Fruit fly (Drosophila melanogaster) whole organism, embryonic: ENCODE results near the gene ago.

Experiments
- ATbp ChIP-seq: fragments of 200-800 bp; sonication (Bioruptor generic); optimal IDR thresholded peaks from 2 replicates; lab custom pipeline; 2017; ENCODE audit warnings: missing biosample characterization, mild to moderate bottlenecking, missing genetic modification characterization, missing genetic modification reagents
- Abd-B ChIP-seq: fragments of 200-800 bp; sonication (Bioruptor generic); optimal IDR thresholded peaks from 2 replicates; lab custom pipeline; 2018; ENCODE audit warnings: missing biosample characterization, mild to moderate bottlenecking, missing genetic modification characterization, moderate library complexity
- Blimp-1 ChIP-seq: fragments of 200-800 bp; sonication (Bioruptor generic); optimal IDR thresholded peaks from 3 replicates; lab custom pipeline; 2018; ENCODE audit warnings: missing biosample characterization, missing genetic modification characterization, mild to moderate bottlenecking, moderate library complexity, missing genetic modification reagents
- Bteb2 ChIP-seq: fragments of 200-800 bp; sonication (Bioruptor generic); optimal IDR thresholded peaks from 2 replicates; lab custom pipeline; 2016; ENCODE audit warnings: missing biosample characterization, missing genetic modification characterization
- CG11247 ChIP-seq: fragments of 200-800 bp; sonication (Bioruptor generic); IDR thresholded peaks from 2 replicates; pipeline ENCODE4 v1.3.6; 2022; ENCODE audit warnings: missing biosample characterization, missing genetic modification characterization
- CG1233 ChIP-seq: fragments of 200-800 bp; sonication (Bioruptor generic); optimal IDR thresholded peaks from 4 replicates; lab custom pipeline; 2018; ENCODE audit warnings: missing biosample characterization, mild to moderate bottlenecking, missing genetic modification characterization
- CG12769 ChIP-seq: fragments of 200-800 bp; sonication (Bioruptor generic); optimal IDR thresholded peaks from 2 replicates; lab custom pipeline; 2019; ENCODE audit warnings: missing biosample characterization, mild to moderate bottlenecking, missing genetic modification characterization, moderate library complexity
- CG1602 ChIP-seq: fragments of 200-800 bp; sonication (Bioruptor generic); optimal IDR thresholded peaks from 3 replicates; lab custom pipeline; 2016; ENCODE audit warnings: missing biosample characterization, missing genetic modification characterization
- CG17361 ChIP-seq: fragments of 200-800 bp; sonication (Bioruptor generic); IDR thresholded peaks from 3 replicates; pipeline ENCODE4 v1.3.6; 2022; ENCODE audit warnings: missing biosample characterization, missing genetic modification characterization
- CG17568 ChIP-seq: fragments of 200-800 bp; sonication (Bioruptor generic); optimal IDR thresholded peaks from 2 replicates; lab custom pipeline; 2018; ENCODE audit warnings: missing biosample characterization, mild to moderate bottlenecking, missing genetic modification characterization, moderate library complexity
- CG17612 ChIP-seq: fragments of 200-800 bp; sonication (Bioruptor generic); IDR thresholded peaks from 2 replicates; pipeline ENCODE4 v1.3.6; 2022; ENCODE audit warnings: missing biosample characterization, missing genetic modification characterization
- CG1832 ChIP-seq: fragments of 200-800 bp; sonication (Bioruptor generic); optimal IDR thresholded peaks from 2 replicates; lab custom pipeline; 2017; ENCODE audit warnings: missing biosample characterization, mild to moderate bottlenecking, missing genetic modification characterization, inconsistent platforms
- CG18476 ChIP-seq: fragments of 200-800 bp; sonication (Bioruptor generic); optimal IDR thresholded peaks from 2 replicates; lab custom pipeline; 2016; ENCODE audit warnings: missing biosample characterization, mild to moderate bottlenecking, missing genetic modification characterization
- CG30431 ChIP-seq: fragments of 200-800 bp; sonication (Bioruptor generic); optimal IDR thresholded peaks from 2 replicates; lab custom pipeline; 2017; ENCODE audit warnings: missing biosample characterization, missing genetic modification characterization
- CG3995 ChIP-seq: fragments of 200-800 bp; sonication (Bioruptor generic); optimal IDR thresholded peaks from 3 replicates; lab custom pipeline; 2016; ENCODE audit warnings: missing biosample characterization, missing genetic modification characterization
- CG4707 ChIP-seq: fragments of 200-800 bp; sonication (Bioruptor generic); optimal IDR thresholded peaks from 2 replicates; lab custom pipeline; 2018; ENCODE audit warnings: missing biosample characterization, mild to moderate bottlenecking, missing genetic modification characterization, moderate library complexity
- CG6683 ChIP-seq: fragments of 200-800 bp; sonication (Bioruptor generic); optimal IDR thresholded peaks from 2 replicates; lab custom pipeline; 2017; ENCODE audit warnings: missing biosample characterization, mild to moderate bottlenecking, missing genetic modification characterization, missing genetic modification reagents
- CG7271 ChIP-seq: fragments of 200-800 bp; sonication (Bioruptor generic); optimal IDR thresholded peaks from 2 replicates; lab custom pipeline; 2018; ENCODE audit warnings: missing biosample characterization, mild to moderate bottlenecking, missing genetic modification characterization, moderate library complexity
- CG7987 ChIP-seq: fragments of 200-800 bp; sonication (Bioruptor generic); optimal IDR thresholded peaks from 2 replicates; lab custom pipeline; 2018; ENCODE audit warnings: missing biosample characterization, mild to moderate bottlenecking, missing genetic modification characterization, moderate library complexity
- CG8924 ChIP-seq: fragments of 200-800 bp; optimal IDR thresholded peaks from 3 replicates; lab custom pipeline; 2019; ENCODE audit warnings: missing biosample characterization, mild to moderate bottlenecking, missing genetic modification characterization, moderate library complexity
- Dref ChIP-seq: fragments of 200-800 bp; sonication (Bioruptor generic); IDR thresholded peaks from 2 replicates; pipeline ENCODE4 v1.3.6; 2022; ENCODE audit warnings: missing biosample characterization, missing genetic modification characterization
- Drgx ChIP-seq: fragments of 200-800 bp; sonication (Bioruptor generic); IDR thresholded peaks from 2 replicates; pipeline ENCODE4 v1.3.6; 2022; ENCODE audit warnings: missing biosample characterization, missing genetic modification characterization
- MTF-1 ChIP-seq: fragments of 200-800 bp; sonication (Bioruptor generic); optimal IDR thresholded peaks from 2 replicates; lab custom pipeline; 2018; ENCODE audit warnings: missing biosample characterization, mild to moderate bottlenecking, missing genetic modification characterization, borderline replicate concordance
- Mes4 ChIP-seq: fragments of 200-800 bp; sonication (Bioruptor generic); optimal IDR thresholded peaks from 2 replicates; lab custom pipeline; 2016; ENCODE audit warnings: missing biosample characterization, missing genetic modification characterization
- NK7.1 ChIP-seq: fragments of 200-800 bp; sonication (Bioruptor generic); optimal IDR thresholded peaks from 3 replicates; lab custom pipeline; 2016; ENCODE audit warnings: missing biosample characterization, missing genetic modification characterization
- Sry-δ ChIP-seq: fragments of 200-800 bp; sonication (Bioruptor generic); optimal IDR thresholded peaks from 2 replicates; lab custom pipeline; 2016; ENCODE audit warnings: missing biosample characterization, missing genetic modification characterization
- Stat92E ChIP-seq, 3 experiments: fragments of >200 bp in 2 of 3; fragments of 200-800 bp in 1 of 3; sonication (Bioruptor generic) in 1 of 3; optimal IDR thresholded peaks; 2 replicates each; lab custom pipeline; 2017 to 2019; ENCODE audit warnings: missing biosample characterization in 3 of 3, missing genetic modification characterization in 3 of 3, mild to moderate bottlenecking in 1 of 3, moderate library complexity in 1 of 3
- ara ChIP-seq: fragments of 200-800 bp; sonication (Bioruptor generic); IDR thresholded peaks from 2 replicates; pipeline ENCODE4 v1.3.6; 2022; ENCODE audit warnings: missing biosample characterization, missing genetic modification characterization
- bowl ChIP-seq: fragments of 200-800 bp; sonication (Bioruptor generic); IDR thresholded peaks from 2 replicates; pipeline ENCODE4 v1.3.6; 2022; ENCODE audit warnings: missing biosample characterization, missing genetic modification characterization
- dmrt99B ChIP-seq: fragments of 200-800 bp; sonication (Bioruptor generic); optimal IDR thresholded peaks from 2 replicates; lab custom pipeline; 2018; ENCODE audit warnings: missing biosample characterization, mild to moderate bottlenecking, missing genetic modification characterization, moderate library complexity
- exex ChIP-seq: fragments of 200-800 bp; sonication (Bioruptor generic); optimal IDR thresholded peaks from 4 replicates; lab custom pipeline; 2018; ENCODE audit warnings: missing biosample characterization, mild to moderate bottlenecking, missing genetic modification characterization, moderate library complexity
- fd3F ChIP-seq: fragments of 200-800 bp; sonication (Bioruptor generic); optimal IDR thresholded peaks from 2 replicates; lab custom pipeline; 2018; ENCODE audit warnings: missing biosample characterization, mild to moderate bottlenecking, missing genetic modification characterization, moderate library complexity
- fd96Cb ChIP-seq: fragments of 200-800 bp; sonication (Bioruptor generic); optimal IDR thresholded peaks from 2 replicates; lab custom pipeline; 2018; ENCODE audit warnings: missing biosample characterization, mild to moderate bottlenecking, missing genetic modification characterization, moderate library complexity
- hbn ChIP-seq: fragments of 200-800 bp; sonication (Bioruptor generic); IDR thresholded peaks from 2 replicates; pipeline ENCODE4 v1.3.6; 2022; ENCODE audit warnings: missing biosample characterization, missing genetic modification characterization; ENCODE audit not compliant: partially characterized antibody
- jing ChIP-seq: fragments of 200-800 bp; sonication (Bioruptor generic); optimal IDR thresholded peaks from 2 replicates; lab custom pipeline; 2018; ENCODE audit warnings: missing biosample characterization, mild to moderate bottlenecking, missing genetic modification characterization
- knrl ChIP-seq: fragments of 200-800 bp; sonication (Bioruptor generic); IDR thresholded peaks from 3 replicates; pipeline ENCODE4 v1.3.6; 2022; ENCODE audit warnings: missing biosample characterization, missing genetic modification characterization; ENCODE audit not compliant: partially characterized antibody
- mirr ChIP-seq: fragments of 200-800 bp; sonication (Bioruptor generic); optimal IDR thresholded peaks from 3 replicates; lab custom pipeline; 2018; ENCODE audit warnings: missing biosample characterization, mild to moderate bottlenecking, missing genetic modification characterization
- org-1 ChIP-seq: fragments of 200-800 bp; sonication (Bioruptor generic); optimal IDR thresholded peaks from 2 replicates; lab custom pipeline; 2017; ENCODE audit warnings: missing biosample characterization, missing genetic modification characterization
- prd ChIP-seq, 3 experiments: fragments of >200 bp in 2 of 3; fragments of 200-800 bp in 1 of 3; sonication (Bioruptor generic) in 1 of 3; optimal IDR thresholded peaks in 2 of 3; IDR thresholded peaks in 1 of 3; 2 replicates in 2 of 3; 3 replicates in 1 of 3; pipeline versions ENCODE4 v1.3.6 to Lab custom; 2017 to 2022; ENCODE audit warnings: missing biosample characterization in 1 of 3, missing genetic modification characterization in 1 of 3
- pros ChIP-seq: fragments of 200-800 bp; sonication (Bioruptor generic); optimal IDR thresholded peaks from 3 replicates; lab custom pipeline; 2019; ENCODE audit warnings: missing biosample characterization, mild to moderate bottlenecking, missing genetic modification characterization, moderate library complexity
- seq ChIP-seq: fragments of 200-800 bp; sonication (Bioruptor generic); IDR thresholded peaks from 2 replicates; pipeline ENCODE4 v1.3.6; 2022; ENCODE audit warnings: missing biosample characterization, missing genetic modification characterization
- trem ChIP-seq: fragments of 200-800 bp; optimal IDR thresholded peaks from 3 replicates; lab custom pipeline; 2019; ENCODE audit warnings: missing biosample characterization, mild to moderate bottlenecking, missing genetic modification characterization, moderate library complexity
- tup ChIP-seq: fragments of 200-800 bp; sonication (Bioruptor generic); optimal IDR thresholded peaks from 2 replicates; lab custom pipeline; 2016; ENCODE audit warnings: missing biosample characterization, mild to moderate bottlenecking, missing genetic modification characterization, moderate library complexity
- unc-4 ChIP-seq: fragments of 200-800 bp; sonication (Bioruptor generic); IDR thresholded peaks from 2 replicates; pipeline ENCODE4 v1.3.6; 2022; ENCODE audit warnings: missing biosample characterization, missing genetic modification characterization; ENCODE audit not compliant: partially characterized antibody
- vvl ChIP-seq: fragments of 200-800 bp; sonication (Bioruptor generic); IDR thresholded peaks from 2 replicates; pipeline ENCODE4 v1.3.6; 2022; ENCODE audit warnings: missing biosample characterization, missing genetic modification characterization
- wdn ChIP-seq: fragments of 200-800 bp; sonication (Bioruptor generic); IDR thresholded peaks from 2 replicates; pipeline ENCODE4 v1.3.6; 2022; ENCODE audit warnings: missing biosample characterization, missing genetic modification characterization

The ago gene

dm6 chr3L:4239442-4240322 is 14.4 kb downstream of the ago start, which contains the start of gene Sqor (continued):
- peak; percentile 90 for TF ChIP-seq CG8924
- TF ChIP-seq CG18476 (GFP tag; lab: Kevin White, UChicago), result peak; percentile 66
- TF ChIP-seq Dref (GFP tag; lab: Robert Waterston, UW), result no peak; the same call in 1 of the 2 replicates
- peak; percentile 70 for TF ChIP-seq wdn
- peak; percentile 60 for TF ChIP-seq CG6683 (GFP tag; lab: Kevin White, UChicago)
- peak; percentile 90 for TF ChIP-seq Abd-B (GFP tag; lab: Kevin White, UChicago)
- peak; percentile 85 for TF ChIP-seq Bteb2 (GFP tag; lab: Kevin White, UChicago)
- peak; percentile 85 for TF ChIP-seq org-1 (GFP tag; lab: Kevin White, UChicago)
- peak; percentile 71 for TF ChIP-seq Mes4 (GFP tag; lab: Kevin White, UChicago)
- peak; percentile 74 for TF ChIP-seq CG11247 (GFP tag; lab: Robert Waterston, UW)
- peak; percentile 88 for TF ChIP-seq dmrt99B
- TF ChIP-seq CG1233 (GFP tag; lab: Kevin White, UChicago), result peak; percentile 83
- TF ChIP-seq fd96Cb (tag; lab: Kevin White, UChicago), result peak; percentile 73
- TF ChIP-seq CG17361 (GFP tag; lab: Robert Waterston, UW), result peak; percentile 95
- TF ChIP-seq tup (GFP tag; lab: Kevin White, UChicago), result peak; percentile 76
- no peak for TF ChIP-seq mirr (GFP tag; lab: Kevin White, UChicago)
- TF ChIP-seq prd (optimal IDR thresholded peaks at IDR 0.05; lab: Kevin White, UChicago), result no peak
- peak; percentile 73 for TF ChIP-seq prd (GFP tag; IDR thresholded peaks at IDR 0.05; lab: Robert Waterston, UW)
- peak; percentile 67 for TF ChIP-seq ara (GFP tag; lab: Robert Waterston, UW)
- peak; percentile 75 for TF ChIP-seq jing (GFP tag; lab: Kevin White, UChicago)
- peak; percentile 63 for TF ChIP-seq CG3995
- TF ChIP-seq Drgx (GFP tag; lab: Robert Waterston, UW), result peak; percentile 92
- TF ChIP-seq Sry-δ (GFP tag; lab: Kevin White, UChicago), result peak; percentile 28
- TF ChIP-seq unc-4 (GFP tag; lab: Robert Waterston, UW), result 0 out of 2 replicates have a peak, but pooled peaks have one; percentile 19
- TF ChIP-seq Blimp-1 (GFP tag; lab: Kevin White, UChicago), result peak; percentile 62
- peak; percentile 85 for TF ChIP-seq seq (GFP tag; lab: Robert Waterston, UW)
- peak; percentile 24; the same call in 1 of the 2 replicates for TF ChIP-seq CG17612 (GFP tag; lab: Robert Waterston, UW)
- peak in 1 of 3 experiments; percentile 75 for TF ChIP-seq Stat92E (GFP tag; optimal IDR thresholded peaks at IDR 0.05; lab: Kevin White, UChicago)
- peak; percentile 30 for TF ChIP-seq trem (tag; lab: Kevin White, UChicago)
- peak; percentile 73 for TF ChIP-seq ATbp (GFP tag; lab: Kevin White, UChicago)
- TF ChIP-seq CG12769 (tag; lab: Kevin White, UChicago), result peak; percentile 90
- no peak for TF ChIP-seq CG1832 (GFP tag; lab: Kevin White, UChicago)
- peak; percentile 61 for TF ChIP-seq bowl (GFP tag; lab: Robert Waterston, UW)
- TF ChIP-seq CG17568 (GFP tag; lab: Kevin White, UChicago), result peak; percentile 16
- TF ChIP-seq CG1602 (GFP tag; lab: Kevin White, UChicago), result peak; percentile 66
- peak; percentile 34 for TF ChIP-seq CG4707 (GFP tag; lab: Kevin White, UChicago)
- TF ChIP-seq CG7271 (tag; lab: Kevin White, UChicago), result no peak
- peak; percentile 44 for TF ChIP-seq exex (tag; lab: Kevin White, UChicago)
- peak; percentile 76 for TF ChIP-seq CG7987 (GFP tag; lab: Kevin White, UChicago)
- TF ChIP-seq pros (GFP tag; lab: Kevin White, UChicago), result peak; percentile 27
- no peak for TF ChIP-seq hbn (GFP tag; lab: Robert Waterston, UW)
- peak; percentile 81 for TF ChIP-seq vvl (GFP tag; lab: Robert Waterston, UW)
- TF ChIP-seq fd3F (GFP tag; lab: Kevin White, UChicago), result peak; percentile 86
- peak; percentile 89 for TF ChIP-seq NK7.1 (GFP tag; lab: Kevin White, UChicago)
- no peak for TF ChIP-seq knrl
- TF ChIP-seq MTF-1 (GFP tag; lab: Kevin White, UChicago), result peak; percentile 40
- TF ChIP-seq CG30431, result peak; percentile 77
